Worm (Caenorhabditis elegans): ENCODE measurements around the gene pas-7.

The pas-7 gene

DNA sequence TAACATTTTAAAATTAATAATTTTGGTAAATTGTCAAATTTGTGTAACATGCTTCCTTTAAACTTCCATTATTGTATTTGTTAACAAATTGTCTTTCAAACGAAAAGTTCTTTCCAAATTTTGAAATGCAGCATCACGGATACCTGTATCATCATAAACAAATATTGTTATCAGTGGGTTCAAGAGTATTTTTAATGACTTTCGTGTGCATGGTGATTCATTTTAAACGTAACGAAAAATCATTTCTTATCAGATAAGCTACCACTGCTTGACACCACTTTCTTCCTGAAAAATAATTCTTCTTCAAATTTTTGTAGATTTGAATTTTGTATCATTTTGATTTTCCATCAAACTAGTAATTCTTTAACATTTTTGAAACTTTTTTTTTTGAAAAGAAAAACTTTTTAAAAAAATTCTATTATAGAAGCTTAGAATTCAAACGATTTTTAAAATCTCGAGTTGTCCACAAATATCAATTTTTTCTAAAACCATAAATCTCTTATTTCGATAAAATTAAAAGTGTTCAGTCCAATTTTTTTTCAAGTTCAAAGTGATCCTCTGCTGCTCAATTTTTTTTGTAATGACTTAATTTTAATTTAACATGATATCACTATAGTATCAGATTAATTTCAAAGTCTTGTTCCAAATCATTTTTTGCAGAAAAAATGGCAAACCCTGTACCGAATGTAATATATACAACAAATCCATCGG lies 34.8 kb upstream of the pas-7 start, which contains the start of gene F27E5.9:
F27E5.9 (plus strand) TSS at position 661 of the 711 bp plus-strand sequence.
- TF ChIP-seq ama-1 (optimal IDR thresholded peaks at IDR 0.05) (no peak), sea-1 (GFP tag; conservative IDR thresholded peaks at IDR 0.05) (no peak), ets-7 (tag; optimal IDR thresholded peaks at IDR 0.05) (no peak), scrt-1 (GFP tag; IDR thresholded peaks at IDR 0.05) (no peak), aly-1 (tag; optimal IDR thresholded peaks at IDR 0.05) (no peak), tbx-11 (GFP tag; IDR thresholded peaks at IDR 0.05) (no peak), pes-1 (GFP tag; IDR thresholded peaks at IDR 0.05) (no peak), tra-4 (tag; optimal IDR thresholded peaks at IDR 0.05) (no peak), B0310.2 (tag; optimal IDR thresholded peaks at IDR 0.05) (no peak), hmbx-1 (tag; optimal IDR thresholded peaks at IDR 0.05) (no peak), ceh-13 (GFP tag; optimal IDR thresholded peaks at IDR 0.05) (no peak), hnd-1 (tag; optimal IDR thresholded peaks at IDR 0.05) (no peak), tbx-37 (GFP tag; conservative IDR thresholded peaks at IDR 0.05) (no peak), F13C5.2 (tag; optimal IDR thresholded peaks at IDR 0.05) (no peak), ceh-36 (tag; optimal IDR thresholded peaks at IDR 0.05) (no peak), flt-1 (GFP tag; IDR thresholded peaks at IDR 0.05) (no peak), hmg-4 (GFP tag; optimal IDR thresholded peaks at IDR 0.05) (no peak)

DNA sequence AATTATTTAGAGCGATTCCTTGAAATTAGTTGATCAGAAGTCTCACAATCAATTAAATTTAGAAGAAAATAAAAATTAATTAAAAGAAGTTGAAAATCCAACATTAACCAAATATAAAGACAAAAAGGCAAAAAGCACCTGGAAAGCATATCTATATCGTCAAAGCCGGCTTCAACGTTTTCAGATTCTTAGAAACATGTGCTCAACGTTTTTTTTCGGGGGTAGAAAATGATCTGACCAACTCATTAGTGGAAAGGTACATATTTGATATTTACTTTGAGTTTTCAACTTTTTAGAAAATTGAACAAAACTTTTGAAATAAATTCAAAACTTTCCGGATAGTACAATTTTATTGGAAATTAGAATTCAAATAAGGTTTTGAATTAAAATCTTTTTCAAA lies 33.2 kb upstream of the pas-7 start:
- TF ChIP-seq B0310.2 (tag; optimal IDR thresholded peaks at IDR 0.05) (no peak), tbx-11 (GFP tag; IDR thresholded peaks at IDR 0.05) (no peak)

DNA sequence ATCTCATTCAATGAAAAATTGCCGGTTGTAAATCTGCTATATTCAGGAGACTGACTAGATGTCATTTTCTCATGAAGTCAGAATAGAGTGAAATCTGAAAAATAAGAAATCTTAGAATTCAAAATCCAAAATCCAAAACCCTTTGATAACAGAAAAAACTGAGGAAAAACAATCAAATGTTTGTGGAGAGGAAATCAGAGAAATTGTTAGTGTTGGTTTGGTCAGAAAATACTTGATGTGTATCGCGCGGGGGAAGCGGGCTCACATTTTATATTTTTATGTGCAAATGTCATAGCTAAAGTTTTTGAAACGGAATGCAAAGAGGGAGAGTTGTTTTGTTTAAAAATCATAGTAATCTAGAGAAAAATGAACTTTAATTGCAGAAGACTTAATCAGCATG lies 32.1 kb upstream of the pas-7 start, which contains the start of gene F27E5.5:
F27E5.5 (minus strand) TSS at position 101 of the 400 bp plus-strand sequence.
- TF ChIP-seq hmg-4 (GFP tag; optimal IDR thresholded peaks at IDR 0.05) (no peak), aly-1 (tag; optimal IDR thresholded peaks at IDR 0.05) (no peak), pes-1 (GFP tag; IDR thresholded peaks at IDR 0.05) (no peak), hmbx-1 (tag; optimal IDR thresholded peaks at IDR 0.05) (no peak), flt-1 (GFP tag; IDR thresholded peaks at IDR 0.05) (no peak), hnd-1 (tag; optimal IDR thresholded peaks at IDR 0.05) (no peak), ets-7 (tag; optimal IDR thresholded peaks at IDR 0.05) (no peak), scrt-1 (GFP tag; IDR thresholded peaks at IDR 0.05) (no peak), sea-1 (GFP tag; conservative IDR thresholded peaks at IDR 0.05) (no peak), tra-4 (tag; optimal IDR thresholded peaks at IDR 0.05) (no peak), ceh-36 (tag; optimal IDR thresholded peaks at IDR 0.05) (no peak)

DNA sequence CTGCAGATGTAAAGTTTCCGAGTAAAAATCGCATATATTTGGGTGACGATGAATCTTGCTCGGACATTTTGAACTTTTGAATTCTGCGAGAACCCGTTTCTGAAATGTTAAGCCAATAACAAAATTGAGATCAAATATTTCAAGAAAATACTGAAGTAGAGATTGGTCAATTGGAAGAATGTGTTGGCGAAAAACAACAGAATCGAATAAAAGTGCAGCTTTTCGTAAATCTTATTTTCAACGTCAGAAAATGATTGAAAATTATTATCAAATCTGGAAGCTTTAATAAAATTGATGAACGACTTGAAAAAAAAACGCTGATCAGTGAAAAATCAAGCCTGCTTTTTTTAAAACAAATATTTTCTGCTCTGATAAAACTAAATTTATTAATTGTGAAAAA lies 27.7 kb upstream of the pas-7 start, which contains the start of gene F27E5.8:
F27E5.8 (minus strand) TSS at position 101 of the 400 bp plus-strand sequence.
- no peak for TF ChIP-seq tbx-11 (GFP tag; IDR thresholded peaks at IDR 0.05)
- no peak for TF ChIP-seq ets-7 (tag; optimal IDR thresholded peaks at IDR 0.05)
- TF ChIP-seq scrt-1 (GFP tag; IDR thresholded peaks at IDR 0.05), result no peak
- no peak for TF ChIP-seq tra-4 (tag; optimal IDR thresholded peaks at IDR 0.05)
- TF ChIP-seq sea-1 (GFP tag; conservative IDR thresholded peaks at IDR 0.05), result no peak
- no peak for TF ChIP-seq ceh-13 (GFP tag; optimal IDR thresholded peaks at IDR 0.05)
- no peak for TF ChIP-seq hmg-4 (GFP tag; optimal IDR thresholded peaks at IDR 0.05)
- no peak for TF ChIP-seq ceh-36 (tag; optimal IDR thresholded peaks at IDR 0.05)
- no peak for TF ChIP-seq flt-1 (GFP tag; IDR thresholded peaks at IDR 0.05)
- TF ChIP-seq tbx-37 (GFP tag; conservative IDR thresholded peaks at IDR 0.05), result no peak
- TF ChIP-seq pes-1 (GFP tag; IDR thresholded peaks at IDR 0.05), result no peak
- no peak for TF ChIP-seq ama-1 (optimal IDR thresholded peaks at IDR 0.05)
- no peak for TF ChIP-seq aly-1 (tag; optimal IDR thresholded peaks at IDR 0.05)
- TF ChIP-seq hmbx-1 (tag; optimal IDR thresholded peaks at IDR 0.05), result no peak

DNA sequence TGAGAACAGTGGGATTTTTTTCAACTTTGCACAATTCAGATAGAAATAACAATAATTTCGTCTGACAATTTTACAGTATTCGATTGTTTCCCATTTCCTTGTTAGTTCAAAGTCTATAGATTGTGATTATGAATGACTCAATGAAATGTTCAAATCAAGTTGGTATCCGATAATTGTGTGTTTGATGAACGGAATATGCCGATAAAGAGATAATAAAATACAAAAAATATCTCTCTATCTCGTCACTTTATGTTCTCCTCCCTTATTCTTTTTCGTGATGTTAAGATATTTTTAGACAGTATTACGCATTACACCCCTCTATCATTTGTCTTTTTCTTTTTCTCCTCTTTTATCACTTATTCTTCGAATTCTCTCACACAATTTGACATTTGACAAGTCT lies 22.8 kb upstream of the pas-7 start, which contains the start of gene F27E5.7:
F27E5.7 (plus strand) TSS at position 301 of the 400 bp plus-strand sequence.
- TF ChIP-seq pes-1 (GFP tag; IDR thresholded peaks at IDR 0.05) (no peak), hmbx-1 (tag; optimal IDR thresholded peaks at IDR 0.05) (no peak), ceh-13 (GFP tag; optimal IDR thresholded peaks at IDR 0.05) (no peak), ceh-36 (tag; optimal IDR thresholded peaks at IDR 0.05) (no peak)

DNA sequence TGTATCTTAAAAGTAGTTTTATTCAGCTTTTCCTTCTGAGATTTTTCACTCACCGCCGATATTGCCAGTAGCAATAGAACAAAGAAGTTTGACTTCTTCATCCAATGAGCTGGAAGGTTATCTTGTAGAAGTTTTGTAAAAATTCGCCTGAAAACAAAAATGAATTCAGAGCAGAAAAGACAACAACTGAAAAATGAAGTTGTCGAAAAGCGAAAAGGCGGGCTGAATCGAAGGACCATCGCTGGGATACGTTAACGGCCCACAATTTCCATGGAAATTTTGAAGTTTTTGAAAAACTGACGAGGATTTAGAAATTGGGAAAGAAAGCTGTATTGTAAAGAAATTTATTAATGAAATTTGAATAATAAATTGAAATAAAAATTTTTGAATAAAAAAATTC lies 22.1 kb upstream of the pas-7 start, which contains the start of gene lov-1:
lov-1 (minus strand) TSS at position 101 of the 400 bp plus-strand sequence.
- TF ChIP-seq hnd-1 (tag; optimal IDR thresholded peaks at IDR 0.05) (no peak), tra-4 (tag; optimal IDR thresholded peaks at IDR 0.05) (no peak), flt-1 (GFP tag; IDR thresholded peaks at IDR 0.05) (no peak), pes-1 (GFP tag; IDR thresholded peaks at IDR 0.05) (no peak), ama-1 (optimal IDR thresholded peaks at IDR 0.05) (no peak), hmg-4 (GFP tag; optimal IDR thresholded peaks at IDR 0.05) (no peak), scrt-1 (GFP tag; IDR thresholded peaks at IDR 0.05) (no peak), sea-1 (GFP tag; conservative IDR thresholded peaks at IDR 0.05) (no peak), aly-1 (tag; optimal IDR thresholded peaks at IDR 0.05) (no peak), tbx-37 (GFP tag; conservative IDR thresholded peaks at IDR 0.05) (no peak), ets-7 (tag; optimal IDR thresholded peaks at IDR 0.05) (no peak), B0310.2 (tag; optimal IDR thresholded peaks at IDR 0.05) (no peak), hmbx-1 (tag; optimal IDR thresholded peaks at IDR 0.05) (no peak), tbx-11 (GFP tag; IDR thresholded peaks at IDR 0.05) (no peak), F13C5.2 (tag; optimal IDR thresholded peaks at IDR 0.05) (no peak)

DNA sequence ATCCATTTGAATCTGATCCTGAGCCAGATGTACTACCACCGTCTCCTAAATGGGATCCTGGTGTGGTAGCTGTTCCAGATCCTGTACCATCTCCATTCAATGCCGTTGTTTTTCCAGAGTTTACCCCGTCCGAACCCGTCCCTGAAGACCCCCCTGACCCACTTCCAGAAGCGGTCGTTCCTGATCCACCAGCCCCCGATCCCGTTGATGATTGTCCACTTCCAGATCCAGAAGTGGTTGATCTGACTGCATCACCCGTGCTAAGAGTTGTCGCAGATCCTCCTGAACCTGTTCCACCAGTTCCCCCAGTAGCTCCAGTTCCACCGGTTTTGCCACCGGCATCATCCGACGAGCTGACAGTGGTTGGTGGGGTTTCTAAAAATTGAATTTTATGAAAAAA lies 17.0 kb upstream of the pas-7 start:
- TF ChIP-seq hmbx-1 (tag; optimal IDR thresholded peaks at IDR 0.05) (no peak), flt-1 (GFP tag; IDR thresholded peaks at IDR 0.05) (no peak), ceh-13 (GFP tag; optimal IDR thresholded peaks at IDR 0.05) (no peak), hnd-1 (tag; optimal IDR thresholded peaks at IDR 0.05) (no peak), tbx-37 (GFP tag; conservative IDR thresholded peaks at IDR 0.05) (no peak), aly-1 (tag; optimal IDR thresholded peaks at IDR 0.05) (no peak), pes-1 (GFP tag; IDR thresholded peaks at IDR 0.05) (no peak), F13C5.2 (tag; optimal IDR thresholded peaks at IDR 0.05) (no peak), tbx-11 (GFP tag; IDR thresholded peaks at IDR 0.05) (no peak), ceh-36 (tag; optimal IDR thresholded peaks at IDR 0.05) (no peak), ama-1 (optimal IDR thresholded peaks at IDR 0.05) (no peak), hmg-4 (GFP tag; optimal IDR thresholded peaks at IDR 0.05) (no peak), B0310.2 (tag; optimal IDR thresholded peaks at IDR 0.05) (no peak), sea-1 (GFP tag; conservative IDR thresholded peaks at IDR 0.05) (no peak), scrt-1 (GFP tag; IDR thresholded peaks at IDR 0.05) (no peak), tra-4 (tag; optimal IDR thresholded peaks at IDR 0.05) (no peak), ets-7 (tag; optimal IDR thresholded peaks at IDR 0.05) (no peak)
